Fruit fly (Drosophila melanogaster) whole organism, wandering third instar larva: ENCODE measurements around the gene Uck.

ENCODE experiments used
- Dif ChIP-seq: fragments of 200-275, 200-300 bp; sonication (Bioruptor generic); optimal IDR thresholded peaks from 2 replicates; lab custom pipeline; 2018; ENCODE audit warnings: missing biosample characterization, missing genetic modification characterization; ENCODE audit not compliant: partially characterized antibody
- Mio ChIP-seq: sonication (Bioruptor generic); optimal IDR thresholded peaks from 2 replicates; lab custom pipeline; 2016; ENCODE audit warnings: missing biosample characterization, missing genetic modification characterization
- Myc ChIP-seq: fragments of >200 bp; optimal IDR thresholded peaks from 2 replicates; lab custom pipeline; 2017
- OdsH ChIP-seq: fragments of 200-800 bp; sonication (Bioruptor generic); optimal IDR thresholded peaks from 2 replicates; lab custom pipeline; 2016; ENCODE audit warnings: missing biosample characterization, mild to moderate bottlenecking, missing genetic modification characterization
- dl ChIP-seq, 2 experiments: fragments of 175-275, 200-275 bp in 1 of 2; fragments of 200-275 bp in 1 of 2; sonication (Bioruptor generic); optimal IDR thresholded peaks; lab custom pipeline; 2018; ENCODE audit warnings: mild to moderate bottlenecking in 2 of 2, missing biosample characterization in 2 of 2, missing genetic modification characterization in 2 of 2, moderate library complexity in 2 of 2; ENCODE audit not compliant: partially characterized antibody in 2 of 2, insufficient read depth in 1 of 2
- dmrt93B ChIP-seq: fragments of 200-800 bp; sonication (Bioruptor generic); optimal IDR thresholded peaks from 2 replicates; lab custom pipeline; 2018; ENCODE audit warnings: missing biosample characterization, mild to moderate bottlenecking, missing genetic modification characterization

DNA sequence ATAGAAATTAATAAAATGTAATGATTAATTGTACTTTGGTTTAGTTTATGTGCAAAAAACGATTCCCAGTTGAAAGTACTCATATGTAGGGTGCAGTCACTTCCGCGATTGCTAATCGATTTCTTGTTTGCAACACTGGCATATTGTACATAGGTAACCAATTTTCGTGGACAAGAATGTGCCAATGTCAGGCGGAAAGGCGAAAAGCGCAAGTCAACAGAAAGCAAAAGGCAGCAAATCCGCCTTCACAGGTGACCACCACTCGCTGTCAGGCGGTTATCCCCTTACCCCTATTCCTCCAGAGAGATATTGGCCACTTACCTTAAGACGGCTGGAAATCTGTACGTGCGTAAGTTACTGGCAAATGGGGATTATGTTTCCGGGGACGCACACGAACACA is 19.4 kb upstream of the Uck start:
- TF ChIP-seq Dif (GFP tag; lab: Kevin White, UChicago) (no peak), Mio (no peak), dmrt93B (GFP tag; lab: Kevin White, UChicago) (no peak), dl (GFP tag; optimal IDR thresholded peaks at IDR 0.05; lab: Kevin White, UChicago; ENCODE audit: insufficient read depth in 1 of 2, partially characterized antibody in 2 of 2) (no peak), Myc (lab: Kevin White, UChicago) (no peak), OdsH (no peak)
